Fruit fly (Drosophila melanogaster): Measurements from ENCODE around the gene CG43050.
A peak's percentile ranks its signal among the peaks of the same experiment; 100 is the strongest.

The CG43050 gene

dm6 chr2L:13083423-13084079 is 35.5 kb upstream of the CG43050 start (continued):
- TF ChIP-seq CG4854 (GFP tag; optimal IDR thresholded peaks at IDR 0.05) (peak; percentile 90), row (GFP tag; IDR thresholded peaks at IDR 0.05) (peak; percentile 92), CG14710 (tag; optimal IDR thresholded peaks at IDR 0.05) (no peak), pzg (GFP tag; optimal IDR thresholded peaks at IDR 0.05) (peak; percentile 8), CG9932 (GFP tag; IDR thresholded peaks at IDR 0.05) (peak; percentile 98), CG14667 (GFP tag; IDR thresholded peaks at IDR 0.05) (peak; percentile 83), peb (GFP tag; IDR thresholded peaks at IDR 0.05) (peak; percentile 51; the same call in 1 of the 2 replicates), CG12104 (GFP tag; optimal IDR thresholded peaks at IDR 0.05) (peak; percentile 76), CG7745 (tag; optimal IDR thresholded peaks at IDR 0.05) (no peak), dmrt99B (tag; optimal IDR thresholded peaks at IDR 0.05) (peak; percentile 74), CG18599 (GFP tag; optimal IDR thresholded peaks at IDR 0.05) (peak; percentile 92), HmgD (GFP tag; optimal IDR thresholded peaks at IDR 0.05) (peak; percentile 41), eve (GFP tag; optimal IDR thresholded peaks at IDR 0.05) (peak in 1 of 2 experiments; percentile 33), CG6791 (GFP tag; IDR thresholded peaks at IDR 0.05; ENCODE audit: partially characterized antibody) (no peak), odd (GFP tag; optimal IDR thresholded peaks at IDR 0.05) (peak; percentile 41), phol (tag; optimal IDR thresholded peaks at IDR 0.05) (no peak), CG8944 (GFP tag; optimal IDR thresholded peaks at IDR 0.05) (peak; percentile 80), Ets65A (GFP tag) (peak; percentile 96), Nf-YB (GFP tag; optimal IDR thresholded peaks at IDR 0.05) (peak; percentile 49), CG11247 (GFP tag; IDR thresholded peaks at IDR 0.05) (peak; percentile 88), Aef1 (GFP tag; IDR thresholded peaks at IDR 0.05) (peak; percentile 91), Scr (GFP tag; IDR thresholded peaks at IDR 0.05; ENCODE audit: partially characterized antibody) (no peak), sens-2 (GFP tag; IDR thresholded peaks at IDR 0.05) (peak; percentile 39; the same call in 1 of the 2 replicates), CG31365 (tag; optimal IDR thresholded peaks at IDR 0.05) (peak; percentile 48), Atf-2 (GFP tag; optimal IDR thresholded peaks at IDR 0.05) (peak; percentile 77), CG11723 (GFP tag; optimal IDR thresholded peaks at IDR 0.05) (peak; percentile 32), Poxn (GFP tag; IDR thresholded peaks at IDR 0.05) (peak; percentile 87), CG15269 (tag; optimal IDR thresholded peaks at IDR 0.05) (peak; percentile 87), wor (GFP tag; IDR thresholded peaks at IDR 0.05) (no peak), Fer1 (GFP tag; optimal IDR thresholded peaks at IDR 0.05) (peak; percentile 86), CG11093 (GFP tag; IDR thresholded peaks at IDR 0.05) (peak; percentile 75; the same call in 2 of the 3 replicates), CG3065 (GFP tag; optimal IDR thresholded peaks at IDR 0.05) (peak; percentile 66), sisA (GFP tag; IDR thresholded peaks at IDR 0.05) (peak; percentile 81), HLHmδ (GFP tag; optimal IDR thresholded peaks at IDR 0.05) (no peak), CG7839 (tag; optimal IDR thresholded peaks at IDR 0.05) (peak; percentile 90), chn (GFP tag; optimal IDR thresholded peaks at IDR 0.05) (peak; percentile 82), CG4707 (GFP tag; optimal IDR thresholded peaks at IDR 0.05) (no peak), CG1602 (GFP tag; optimal IDR thresholded peaks at IDR 0.05) (peak; percentile 60), CG17912 (GFP tag; optimal IDR thresholded peaks at IDR 0.05) (no peak), CG8089 (GFP tag; optimal IDR thresholded peaks at IDR 0.05) (peak; percentile 56), PHDP (tag; optimal IDR thresholded peaks at IDR 0.05) (peak; percentile 89), br (optimal IDR thresholded peaks at IDR 0.05) (no peak), D19B (GFP tag; optimal IDR thresholded peaks at IDR 0.05) (peak; percentile 84), Max (GFP tag; optimal IDR thresholded peaks at IDR 0.05) (peak; percentile 71), gce (GFP tag; IDR thresholded peaks at IDR 0.05) (no peak), gcm2 (GFP tag; optimal IDR thresholded peaks at IDR 0.05) (peak; percentile 90), unpg (GFP tag; optimal IDR thresholded peaks at IDR 0.05) (peak; percentile 82), gsb (GFP tag; IDR thresholded peaks at IDR 0.05) (peak; percentile 94), nerfin-2 (GFP tag; IDR thresholded peaks at IDR 0.05; ENCODE audit: partially characterized antibody) (no peak), CG15601 (tag; optimal IDR thresholded peaks at IDR 0.05) (no peak)

All from whole organism, embryonic.